Worm (Caenorhabditis elegans): ENCODE measurements around the gene npr-10.

The npr-10 gene

DNA sequence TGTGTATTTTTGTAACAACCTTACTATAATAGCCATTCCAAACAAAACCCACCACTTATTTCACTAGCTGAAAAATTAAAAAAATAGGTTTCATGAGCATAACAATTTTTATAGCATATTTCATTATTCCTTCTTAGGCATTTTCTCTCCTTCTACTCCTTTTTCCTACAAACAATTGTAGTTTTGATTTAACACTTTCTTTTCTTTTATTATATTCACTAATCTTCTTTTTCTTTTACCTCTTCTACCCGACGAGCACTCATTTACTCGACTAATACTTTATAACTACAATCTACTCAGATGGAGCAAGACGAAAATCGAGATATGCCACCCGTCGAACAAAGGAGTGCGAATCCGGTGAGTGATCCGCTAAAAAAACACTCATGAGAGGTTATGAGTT, 15.7 kb upstream of the npr-10 start, which contains the start of gene C53C7.3:
Gene C53C7.3, plus strand, starts transcription at position 301 of the 400 bp plus-strand sequence.
- TF ChIP-seq F10E7.11 (tag; optimal IDR thresholded peaks at IDR 0.05) (no peak), B0336.3 (GFP tag; IDR thresholded peaks at IDR 0.05) (no peak), egl-18 (GFP tag; IDR thresholded peaks at IDR 0.05) (no peak), ceh-100 (GFP tag; IDR thresholded peaks at IDR 0.05) (no peak), F52B5.7 (tag; optimal IDR thresholded peaks at IDR 0.05) (no peak), ceh-91 (GFP tag; IDR thresholded peaks at IDR 0.05) (no peak), tbp1 (GFP tag; optimal IDR thresholded peaks at IDR 0.05) (no peak), T07F8.4 (tag; optimal IDR thresholded peaks at IDR 0.05) (no peak), Y56A3A.18 (GFP tag; IDR thresholded peaks at IDR 0.05) (no peak), lsy-27 (tag; optimal IDR thresholded peaks at IDR 0.05; ENCODE audit: borderline replicate concordance, insufficient read depth) (no peak), unc-62 (GFP tag; optimal IDR thresholded peaks at IDR 0.05) (no peak), hmg-1.2 (GFP tag; IDR thresholded peaks at IDR 0.05) (no peak), lin-35 (GFP tag; optimal IDR thresholded peaks at IDR 0.05) (no peak), ztf-26 (tag; optimal IDR thresholded peaks at IDR 0.05) (no peak), athp-1 (tag; optimal IDR thresholded peaks at IDR 0.05) (no peak), snpc-1.1 (tag; optimal IDR thresholded peaks at IDR 0.05; ENCODE audit: insufficient read depth) (no peak), ceh-58 (GFP tag; IDR thresholded peaks at IDR 0.05) (no peak), nhr-120 (GFP tag; IDR thresholded peaks at IDR 0.05) (no peak), let-526 (GFP tag; IDR thresholded peaks at IDR 0.05) (no peak)

DNA sequence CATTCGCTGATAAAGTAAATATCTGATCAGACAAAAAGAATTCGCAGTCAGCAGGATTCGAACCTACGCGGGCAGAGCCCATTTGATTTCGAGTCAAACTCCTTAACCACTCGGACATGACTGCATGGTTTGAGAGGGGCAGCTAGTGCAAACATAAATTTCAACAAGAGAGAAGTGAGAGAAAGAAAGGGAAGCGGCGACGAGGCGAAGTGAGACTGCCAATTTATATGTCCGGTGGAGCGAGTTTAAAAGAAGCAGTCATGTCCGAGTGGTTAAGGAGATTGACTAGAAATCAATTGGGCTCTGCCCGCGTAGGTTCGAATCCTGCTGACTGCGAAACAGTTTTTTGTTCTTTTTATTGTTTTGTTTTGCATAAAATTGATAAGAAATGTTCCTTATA, 13.8 kb upstream of the npr-10 start:
- TF ChIP-seq F23B12.7 (tag; optimal IDR thresholded peaks at IDR 0.05; ENCODE audit: insufficient read depth): peak; percentile 75
- TF ChIP-seq him-1 (tag; optimal IDR thresholded peaks at IDR 0.05): peak; percentile 93
- peak; percentile 100 for TF ChIP-seq B0261.1 (tag; optimal IDR thresholded peaks at IDR 0.05)
- TF ChIP-seq atf-7 (tag; optimal IDR thresholded peaks at IDR 0.05): peak; percentile 74
- TF ChIP-seq nhr-27 (tag; optimal IDR thresholded peaks at IDR 0.05): peak; percentile 85
- peak; percentile 93 for TF ChIP-seq ztf-25 (GFP tag; IDR thresholded peaks at IDR 0.05)
- peak; percentile 95 for TF ChIP-seq lin-40 (tag; optimal IDR thresholded peaks at IDR 0.05)
- peak; percentile 84 for TF ChIP-seq fkh-3 (tag; optimal IDR thresholded peaks at IDR 0.05)
- peak; percentile 53; the same call in 1 of the 2 replicates for TF ChIP-seq attf-3 (GFP tag; conservative IDR thresholded peaks at IDR 0.05)
- peak; percentile 50 for TF ChIP-seq sptf-2 (GFP tag; optimal IDR thresholded peaks at IDR 0.05)
- TF ChIP-seq repo-1 (tag; optimal IDR thresholded peaks at IDR 0.05): peak; percentile 93
- peak; percentile 89 for TF ChIP-seq D2030.7 (GFP tag; IDR thresholded peaks at IDR 0.05)
- TF ChIP-seq ceh-79 (tag; optimal IDR thresholded peaks at IDR 0.05): peak; percentile 54
- 0 out of 2 replicates have a peak, but pooled peaks have one; percentile 73 for TF ChIP-seq F37B4.10 (GFP tag; IDR thresholded peaks at IDR 0.05)
- TF ChIP-seq F52B5.7 (tag; optimal IDR thresholded peaks at IDR 0.05): peak; percentile 95
- TF ChIP-seq Y53F4B.3 (GFP tag; IDR thresholded peaks at IDR 0.05): peak; percentile 47; the same call in 1 of the 2 replicates
- peak; percentile 96 for TF ChIP-seq zim-3 (tag; optimal IDR thresholded peaks at IDR 0.05)
- peak; percentile 63 for TF ChIP-seq F57C9.4 (tag; optimal IDR thresholded peaks at IDR 0.05)
- TF ChIP-seq die-1 (tag; optimal IDR thresholded peaks at IDR 0.05): peak; percentile 85
- peak; percentile 91 for TF ChIP-seq T26A5.8 (tag; optimal IDR thresholded peaks at IDR 0.05)
- TF ChIP-seq tbx-9 (tag; optimal IDR thresholded peaks at IDR 0.05; ENCODE audit: borderline replicate concordance): peak; percentile 60
- peak; percentile 58 for TF ChIP-seq F57A8.1 (GFP tag; optimal IDR thresholded peaks at IDR 0.05)
- TF ChIP-seq ztf-18 (tag; optimal IDR thresholded peaks at IDR 0.05): peak; percentile 80
- peak; percentile 96 for TF ChIP-seq nfyb-1 (GFP tag; IDR thresholded peaks at IDR 0.05)
- peak; percentile 92 for TF ChIP-seq rcor-1 (GFP tag; IDR thresholded peaks at IDR 0.05)
- peak; percentile 91 for TF ChIP-seq ekl-4 (GFP tag; IDR thresholded peaks at IDR 0.05)
- TF ChIP-seq B0019.2 (GFP tag; conservative IDR thresholded peaks at IDR 0.05): peak; percentile 51; the same call in 1 of the 2 replicates
- peak; percentile 86 for TF ChIP-seq ztf-28 (GFP tag; IDR thresholded peaks at IDR 0.05)
- TF ChIP-seq rec-8 (tag; optimal IDR thresholded peaks at IDR 0.05): peak; percentile 80 to 81
- peak; percentile 9 for TF ChIP-seq ztf-3 (GFP tag; optimal IDR thresholded peaks at IDR 0.05)
